Fruit fly (Drosophila melanogaster): ENCODE data around the gene CG4822.

CG4822 gene

DNA sequence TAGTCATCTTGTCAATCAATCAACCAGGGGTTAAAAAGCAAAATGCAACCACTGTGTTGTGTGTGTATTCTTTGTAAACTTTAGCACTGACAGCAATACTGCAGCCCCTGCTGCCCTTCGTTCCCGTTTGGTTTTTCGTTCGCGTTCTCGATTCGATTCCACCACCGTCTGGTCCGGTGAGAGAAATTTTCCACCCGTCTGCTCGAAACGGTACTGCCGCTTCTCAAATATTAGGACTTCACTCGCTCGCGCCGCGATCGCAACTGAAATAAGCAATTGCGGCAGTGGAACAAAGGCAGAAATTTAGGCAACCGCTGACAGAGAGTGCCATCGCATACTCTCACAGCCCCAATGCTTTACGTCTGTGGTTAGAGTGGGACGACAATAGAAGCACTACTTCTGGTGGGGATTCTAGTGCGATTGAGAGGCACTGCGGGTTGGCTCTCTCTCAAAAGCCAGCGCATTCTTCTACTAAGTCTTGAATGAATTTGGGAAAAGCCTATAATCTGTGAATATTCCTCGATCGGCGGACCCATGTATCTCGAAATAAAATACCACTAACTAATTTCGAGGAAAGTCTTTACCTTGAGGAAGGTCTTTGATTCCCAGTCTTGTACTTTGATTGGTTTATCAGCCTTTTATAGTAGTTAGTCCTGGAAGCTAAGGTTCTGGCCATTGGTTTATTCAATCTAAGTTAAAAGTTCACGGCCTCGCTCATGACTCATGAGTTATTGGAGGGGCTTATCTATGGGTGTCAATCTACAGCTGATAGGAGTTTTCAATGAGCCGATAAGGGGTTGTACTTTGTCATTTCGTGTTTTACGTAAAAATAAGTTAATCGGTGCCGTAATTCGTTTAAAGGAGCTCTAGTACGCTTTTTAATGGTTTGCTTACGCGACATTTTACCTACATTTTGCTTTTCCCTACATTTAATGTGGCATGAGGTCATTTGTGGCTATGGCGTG is 7.7 kb upstream of the CG4822 start (continued):
- no peak for TF ChIP-seq CG11504 (tag; optimal IDR thresholded peaks at IDR 0.05)
- TF ChIP-seq CG4360 (GFP tag; IDR thresholded peaks at IDR 0.05): 0 out of 2 replicates have a peak, but pooled peaks have one; percentile 33
- no peak for TF ChIP-seq pzg (GFP tag; optimal IDR thresholded peaks at IDR 0.05)
- no peak; the same call in 1 of the 2 replicates for TF ChIP-seq stc (GFP tag; IDR thresholded peaks at IDR 0.05)
- TF ChIP-seq so (GFP tag; IDR thresholded peaks at IDR 0.05): 0 out of 3 replicates have a peak, but pooled peaks have one; percentile 18
- TF ChIP-seq stwl (tag; optimal IDR thresholded peaks at IDR 0.05): peak; percentile 36
- no peak for TF ChIP-seq fu2 (GFP tag; optimal IDR thresholded peaks at IDR 0.05)
- TF ChIP-seq Awh (GFP tag; IDR thresholded peaks at IDR 0.05): peak; percentile 47; the same call in 1 of the 2 replicates
- TF ChIP-seq Sry-β (GFP tag; optimal IDR thresholded peaks at IDR 0.05): no peak
- TF ChIP-seq sqz (GFP tag; optimal IDR thresholded peaks at IDR 0.05): peak; percentile 2
- TF ChIP-seq gem (tag; optimal IDR thresholded peaks at IDR 0.05): no peak
- TF ChIP-seq Hsf (GFP tag; optimal IDR thresholded peaks at IDR 0.05): no peak
- TF ChIP-seq crp (GFP tag; optimal IDR thresholded peaks at IDR 0.05): peak in 1 of 2 experiments; percentile 0
- TF ChIP-seq CG8944 (GFP tag; optimal IDR thresholded peaks at IDR 0.05): no peak
- TF ChIP-seq disco-r (GFP tag; optimal IDR thresholded peaks at IDR 0.05): no peak
- no peak for TF ChIP-seq ase (GFP tag; IDR thresholded peaks at IDR 0.05)
- TF ChIP-seq sd (tag; optimal IDR thresholded peaks at IDR 0.05): peak; percentile 96
- TF ChIP-seq Adf1 (GFP tag; IDR thresholded peaks at IDR 0.05): peak; percentile 67
- TF ChIP-seq CG14965 (GFP tag; optimal IDR thresholded peaks at IDR 0.05; ENCODE audit: borderline replicate concordance): no peak
- TF ChIP-seq CG6813 (GFP tag; optimal IDR thresholded peaks at IDR 0.05): peak; percentile 47
- peak; percentile 33 for TF ChIP-seq HLH54F (GFP tag; optimal IDR thresholded peaks at IDR 0.05)
- no peak for TF ChIP-seq CG9817 (tag; optimal IDR thresholded peaks at IDR 0.05)
- no peak for TF ChIP-seq CG16863 (GFP tag; optimal IDR thresholded peaks at IDR 0.05)
- TF ChIP-seq prd (optimal IDR thresholded peaks at IDR 0.05): no peak
- TF ChIP-seq prd (GFP tag; IDR thresholded peaks at IDR 0.05): no peak
- TF ChIP-seq CG32772 (GFP tag; IDR thresholded peaks at IDR 0.05): no peak
- TF ChIP-seq toy (GFP tag; IDR thresholded peaks at IDR 0.05): no peak
- TF ChIP-seq her (GFP tag; optimal IDR thresholded peaks at IDR 0.05): peak; percentile 58
- TF ChIP-seq slbo (GFP tag; IDR thresholded peaks at IDR 0.05): peak; percentile 26; the same call in 1 of the 2 replicates
- TF ChIP-seq ftz-f1 (GFP tag; optimal IDR thresholded peaks at IDR 0.05): peak; percentile 70
- peak; percentile 55 for TF ChIP-seq HHEX (GFP tag; optimal IDR thresholded peaks at IDR 0.05)
- TF ChIP-seq zfh2 (GFP tag; optimal IDR thresholded peaks at IDR 0.05): no peak
- TF ChIP-seq gcm2 (GFP tag; optimal IDR thresholded peaks at IDR 0.05): no peak
- peak; percentile 78 for TF ChIP-seq gro (GFP tag; optimal IDR thresholded peaks at IDR 0.05)
- no peak for TF ChIP-seq Doc2 (GFP tag; IDR thresholded peaks at IDR 0.05)
- TF ChIP-seq CG32532 (GFP tag; IDR thresholded peaks at IDR 0.05): peak; percentile 59; the same call in 1 of the 2 replicates
- peak; percentile 78 for TF ChIP-seq mirr (GFP tag; optimal IDR thresholded peaks at IDR 0.05)
- TF ChIP-seq odd (GFP tag; optimal IDR thresholded peaks at IDR 0.05): peak; percentile 21
- no peak for TF ChIP-seq pum (GFP tag; optimal IDR thresholded peaks at IDR 0.05)
- TF ChIP-seq Nf-YB (GFP tag; optimal IDR thresholded peaks at IDR 0.05): peak; percentile 50
- TF ChIP-seq twi (tag; optimal IDR thresholded peaks at IDR 0.05): no peak
- TF ChIP-seq hb (GFP tag; IDR thresholded peaks at IDR 0.05; ENCODE audit: partially characterized antibody): no peak
- no peak for TF ChIP-seq CG10565 (GFP tag; optimal IDR thresholded peaks at IDR 0.05)
- no peak for TF ChIP-seq Bteb2 (GFP tag; optimal IDR thresholded peaks at IDR 0.05)
- no peak for TF ChIP-seq CG16815 (GFP tag; optimal IDR thresholded peaks at IDR 0.05)
- TF ChIP-seq CG15479 (GFP tag; optimal IDR thresholded peaks at IDR 0.05): no peak
- TF ChIP-seq Usf (GFP tag; optimal IDR thresholded peaks at IDR 0.05): no peak
- TF ChIP-seq insv (GFP tag; optimal IDR thresholded peaks at IDR 0.05): peak in 1 of 2 experiments; percentile 8
- TF ChIP-seq CG1529 (GFP tag; optimal IDR thresholded peaks at IDR 0.05): no peak

Data from whole organism, embryonic.